Fruit fly (Drosophila melanogaster) whole organism, embryonic: ENCODE data around the gene CG32276.

Experiments
- CG10274 ChIP-seq: fragments of 200-800 bp; sonication (Bioruptor generic); optimal IDR thresholded peaks from 3 replicates; lab custom pipeline; 2017; ENCODE audit warnings: missing biosample characterization, mild to moderate bottlenecking, missing genetic modification characterization
- CG13296 ChIP-seq: fragments of 200-800 bp; sonication (Bioruptor generic); optimal IDR thresholded peaks from 3 replicates; lab custom pipeline; 2018; ENCODE audit warnings: missing biosample characterization, mild to moderate bottlenecking, missing genetic modification characterization
- CG13424 ChIP-seq: fragments of 200-800 bp; sonication (Bioruptor generic); optimal IDR thresholded peaks from 2 replicates; lab custom pipeline; 2019; ENCODE audit warnings: missing biosample characterization, mild to moderate bottlenecking, missing genetic modification characterization, moderate library complexity
- CG13624 ChIP-seq: fragments of 200-800 bp; sonication (Bioruptor generic); optimal IDR thresholded peaks from 2 replicates; lab custom pipeline; 2016; ENCODE audit warnings: missing biosample characterization, missing genetic modification characterization
- CG16815 ChIP-seq: fragments of 200-800 bp; sonication (Bioruptor generic); optimal IDR thresholded peaks from 3 replicates; lab custom pipeline; 2017; ENCODE audit warnings: missing biosample characterization, mild to moderate bottlenecking, missing genetic modification characterization
- CG18011 ChIP-seq: fragments of 200-800 bp; sonication (Bioruptor generic); optimal IDR thresholded peaks from 2 replicates; lab custom pipeline; 2017; ENCODE audit warnings: missing biosample characterization, missing genetic modification characterization, mild to moderate bottlenecking, moderate library complexity, missing genotype
- CG30020 ChIP-seq: fragments of 200-800 bp; optimal IDR thresholded peaks from 2 replicates; lab custom pipeline; 2019; ENCODE audit warnings: missing biosample characterization, mild to moderate bottlenecking, missing genetic modification characterization, moderate library complexity
- CG30431 ChIP-seq: fragments of 200-800 bp; sonication (Bioruptor generic); optimal IDR thresholded peaks from 2 replicates; lab custom pipeline; 2017; ENCODE audit warnings: missing biosample characterization, missing genetic modification characterization
- CG33557 ChIP-seq: fragments of 200-800 bp; sonication (Bioruptor generic); optimal IDR thresholded peaks from 2 replicates; lab custom pipeline; 2019; ENCODE audit warnings: missing biosample characterization, mild to moderate bottlenecking, missing genetic modification characterization, moderate library complexity
- CG34422 ChIP-seq: fragments of 200-800 bp; sonication (Bioruptor generic); IDR thresholded peaks from 3 replicates; pipeline ENCODE4 v1.3.6; 2022; ENCODE audit warnings: missing biosample characterization, missing genetic modification characterization
- CG42726 ChIP-seq: fragments of 200-800 bp; sonication (Bioruptor generic); IDR thresholded peaks from 2 replicates; pipeline ENCODE4 v1.3.6; 2022; ENCODE audit warnings: missing biosample characterization, missing genetic modification characterization; ENCODE audit not compliant: partially characterized antibody
- CG4360 ChIP-seq: fragments of 200-800 bp; sonication (Bioruptor generic); IDR thresholded peaks from 2 replicates; pipeline ENCODE4 v1.3.6; 2022; ENCODE audit warnings: missing biosample characterization, missing genetic modification characterization
- CG43689 ChIP-seq: fragments of 200-800 bp; sonication (Bioruptor generic); IDR thresholded peaks from 2 replicates; pipeline ENCODE4 v1.3.6; 2022; ENCODE audit warnings: missing biosample characterization, missing genetic modification characterization
- CG4404 ChIP-seq: fragments of 200-800 bp; sonication (Bioruptor generic); IDR thresholded peaks from 2 replicates; pipeline ENCODE4 v1.3.6; 2022; ENCODE audit warnings: missing biosample characterization, missing genetic modification characterization
- CG5180 ChIP-seq: fragments of 200-800 bp; sonication (Bioruptor generic); optimal IDR thresholded peaks from 3 replicates; lab custom pipeline; 2017; ENCODE audit warnings: missing biosample characterization, missing genetic modification characterization, mild to moderate bottlenecking, moderate library complexity, missing genetic modification reagents
- CG6813 ChIP-seq: fragments of 200-800 bp; sonication (Bioruptor generic); optimal IDR thresholded peaks from 2 replicates; lab custom pipeline; 2017; ENCODE audit warnings: missing biosample characterization, missing genetic modification characterization, mild to moderate bottlenecking, moderate library complexity, missing genetic modification reagents
- CG7556 ChIP-seq: fragments of 200-800 bp; sonication (Bioruptor generic); optimal IDR thresholded peaks from 2 replicates; lab custom pipeline; 2017; ENCODE audit warnings: missing biosample characterization, mild to moderate bottlenecking, missing genetic modification characterization
- CG7963 ChIP-seq: fragments of 200-800 bp; sonication (Bioruptor generic); IDR thresholded peaks from 3 replicates; pipeline ENCODE4 v1.3.6; 2022; ENCODE audit warnings: missing biosample characterization, missing genetic modification characterization; ENCODE audit not compliant: partially characterized antibody
- CG7987 ChIP-seq: fragments of 200-800 bp; sonication (Bioruptor generic); optimal IDR thresholded peaks from 2 replicates; lab custom pipeline; 2018; ENCODE audit warnings: missing biosample characterization, mild to moderate bottlenecking, missing genetic modification characterization, moderate library complexity
- Camta ChIP-seq: fragments of 200-800 bp; sonication (Bioruptor generic); optimal IDR thresholded peaks from 2 replicates; lab custom pipeline; 2016; ENCODE audit warnings: missing biosample characterization, missing genetic modification characterization
- Dip3 ChIP-seq: fragments of 200-800 bp; sonication (Bioruptor generic); optimal IDR thresholded peaks from 3 replicates; lab custom pipeline; 2016; ENCODE audit warnings: missing biosample characterization, missing genetic modification characterization
- Doc3 ChIP-seq: fragments of 200-800 bp; sonication (Bioruptor generic); IDR thresholded peaks from 3 replicates; pipeline ENCODE4 v1.3.6; 2022; ENCODE audit warnings: missing biosample characterization, missing genetic modification characterization; ENCODE audit not compliant: partially characterized antibody
- Hey ChIP-seq: fragments of 200-800 bp; sonication (Bioruptor generic); optimal IDR thresholded peaks from 3 replicates; lab custom pipeline; 2018; ENCODE audit warnings: missing biosample characterization, mild to moderate bottlenecking, missing genetic modification characterization
- MBD-R2 ChIP-seq: fragments of 200-800 bp; sonication (Bioruptor generic); IDR thresholded peaks from 2 replicates; pipeline ENCODE4 v1.3.6; 2022; ENCODE audit warnings: missing biosample characterization, missing genetic modification characterization
- NFAT ChIP-seq: fragments of 200-800 bp; sonication (Bioruptor generic); IDR thresholded peaks from 2 replicates; pipeline ENCODE4 v1.3.6; 2022; ENCODE audit warnings: missing biosample characterization, missing genetic modification characterization
- Ravus ChIP-seq: fragments of 200-800 bp; sonication (Bioruptor generic); IDR thresholded peaks from 2 replicates; pipeline ENCODE4 v1.3.6; 2022; ENCODE audit warnings: missing biosample characterization, missing genetic modification characterization
- Trl ChIP-seq, 3 experiments: fragments of >200 bp in 2 of 3; fragments of 200-800 bp in 1 of 3; sonication (Bioruptor generic) in 1 of 3; optimal IDR thresholded peaks; 2 replicates in 1 of 3; 3 replicates in 2 of 3; lab custom pipeline; 2016 to 2017; ENCODE audit warnings: missing biosample characterization in 1 of 3, missing genetic modification characterization in 1 of 3
- caup ChIP-seq: fragments of 200-800 bp; sonication (Bioruptor generic); optimal IDR thresholded peaks from 3 replicates; lab custom pipeline; 2017; ENCODE audit warnings: missing biosample characterization, mild to moderate bottlenecking, missing genetic modification characterization, moderate library complexity; ENCODE audit not compliant: severe bottlenecking
- crol ChIP-seq: fragments of 200-800 bp; sonication (Bioruptor generic); IDR thresholded peaks from 2 replicates; pipeline ENCODE4 v1.3.6; 2022; ENCODE audit warnings: missing biosample characterization, missing genetic modification characterization
- gsb-n ChIP-seq: fragments of 200-800 bp; sonication (Bioruptor generic); optimal IDR thresholded peaks from 3 replicates; lab custom pipeline; 2018; ENCODE audit warnings: missing biosample characterization, mild to moderate bottlenecking, missing genetic modification characterization
- ham ChIP-seq: fragments of 200-800 bp; sonication (Bioruptor generic); IDR thresholded peaks from 2 replicates; pipeline ENCODE4 v1.3.6; 2022; ENCODE audit warnings: missing biosample characterization, missing genetic modification characterization
- jumu ChIP-seq: fragments of 200-800 bp; sonication (Bioruptor generic); optimal IDR thresholded peaks from 3 replicates; lab custom pipeline; 2016; ENCODE audit warnings: missing biosample characterization, missing genetic modification characterization
- kni ChIP-seq: fragments of 200-800 bp; sonication (Bioruptor generic); optimal IDR thresholded peaks from 3 replicates; lab custom pipeline; 2017; ENCODE audit warnings: mild to moderate bottlenecking, missing biosample characterization, missing genetic modification reagents, missing genetic modification characterization
- lilli ChIP-seq: fragments of 200-800 bp; sonication (Bioruptor generic); optimal IDR thresholded peaks from 3 replicates; lab custom pipeline; 2016; ENCODE audit warnings: missing biosample characterization, missing genetic modification characterization
- mld ChIP-seq: fragments of 200-800 bp; sonication (Bioruptor generic); IDR thresholded peaks from 3 replicates; pipeline ENCODE4 v1.3.6; 2022; ENCODE audit warnings: missing biosample characterization, missing genetic modification characterization; ENCODE audit not compliant: partially characterized antibody
- org-1 ChIP-seq: fragments of 200-800 bp; sonication (Bioruptor generic); optimal IDR thresholded peaks from 2 replicates; lab custom pipeline; 2017; ENCODE audit warnings: missing biosample characterization, missing genetic modification characterization
- otp ChIP-seq: fragments of 200-800 bp; sonication (Bioruptor generic); IDR thresholded peaks from 3 replicates; pipeline ENCODE4, ENCODE4 v1.3.6; 2022; ENCODE audit warnings: missing biosample characterization, missing genetic modification characterization
- scrt ChIP-seq: fragments of 200-800 bp; sonication (Bioruptor generic); optimal IDR thresholded peaks from 2 replicates; lab custom pipeline; 2018; ENCODE audit warnings: missing biosample characterization, mild to moderate bottlenecking, missing genetic modification characterization, moderate library complexity
- sens ChIP-seq: fragments of 200-800 bp; sonication (Bioruptor generic); peaks from one replicate; lab custom pipeline; 2016; ENCODE audit warnings: missing biosample characterization, missing genetic modification characterization
- sna ChIP-seq: fragments of 200-800 bp; sonication (Bioruptor generic); IDR thresholded peaks from 2 replicates; pipeline ENCODE4 v1.3.6; 2022; ENCODE audit warnings: missing biosample characterization, missing genetic modification characterization; ENCODE audit not compliant: partially characterized antibody
- sob ChIP-seq: fragments of 200-800 bp; sonication (Bioruptor generic); IDR thresholded peaks from 2 replicates; pipeline ENCODE4 v1.3.6; 2022; ENCODE audit warnings: missing biosample characterization, missing genetic modification characterization
- sqz ChIP-seq: fragments of 200-800 bp; sonication (Bioruptor generic); optimal IDR thresholded peaks from 3 replicates; lab custom pipeline; 2018; ENCODE audit warnings: missing biosample characterization, mild to moderate bottlenecking, missing genetic modification characterization
- ssp ChIP-seq: fragments of 200-800 bp; sonication (Bioruptor generic); IDR thresholded peaks from 2 replicates; pipeline ENCODE4 v1.3.6; 2022; ENCODE audit warnings: missing biosample characterization, missing genetic modification characterization
- stc ChIP-seq: fragments of 200-800 bp; sonication (Bioruptor generic); IDR thresholded peaks from 2 replicates; pipeline ENCODE4 v1.3.6; 2022; ENCODE audit warnings: missing biosample characterization, missing genetic modification characterization
- stwl ChIP-seq: fragments of 200-800 bp; sonication (Bioruptor generic); optimal IDR thresholded peaks from 3 replicates; lab custom pipeline; 2018; ENCODE audit warnings: missing biosample characterization, mild to moderate bottlenecking, missing genetic modification characterization, moderate library complexity
- toy ChIP-seq: fragments of 200-800 bp; sonication (Bioruptor generic); IDR thresholded peaks from 2 replicates; pipeline ENCODE4 v1.3.6; 2022; ENCODE audit warnings: missing biosample characterization, missing genetic modification characterization
- trh ChIP-seq: fragments of 200-800 bp; sonication (Bioruptor generic); optimal IDR thresholded peaks from 2 replicates; lab custom pipeline; 2016; ENCODE audit warnings: missing biosample characterization, missing genetic modification characterization
- vfl ChIP-seq: fragments of 200-800 bp; sonication (Bioruptor generic); optimal IDR thresholded peaks from 2 replicates; lab custom pipeline; 2016; ENCODE audit warnings: missing biosample characterization, missing genetic modification characterization
- zfh2 ChIP-seq: fragments of 200-800 bp; sonication (Bioruptor generic); optimal IDR thresholded peaks from 2 replicates; lab custom pipeline; 2016; ENCODE audit warnings: missing biosample characterization, missing genetic modification characterization

Gene CG32276

dm6 chr3L:3192912-3193311 lies 5.9 kb downstream of the CG32276 start, which contains the start of gene Hsp83 (continued):
- peak; percentile 55; the same call in 1 of the 2 replicates for TF ChIP-seq MBD-R2 (GFP tag; lab: Robert Waterston, UW)
- peak; percentile 97 for TF ChIP-seq sob (GFP tag; lab: Robert Waterston, UW)
- TF ChIP-seq gsb-n (tag; lab: Kevin White, UChicago) = peak; percentile 85
- TF ChIP-seq zfh2 (GFP tag; lab: Kevin White, UChicago) = peak; percentile 81
- TF ChIP-seq CG30431 (GFP tag; lab: Kevin White, UChicago) = peak; percentile 89
- TF ChIP-seq otp = peak; percentile 98
- peak; percentile 98 for TF ChIP-seq scrt (GFP tag; lab: Kevin White, UChicago)
- TF ChIP-seq Trl (optimal IDR thresholded peaks at IDR 0.05; lab: Kevin White, UChicago) = no peak
- TF ChIP-seq Trl (GFP tag; optimal IDR thresholded peaks at IDR 0.05; lab: Kevin White, UChicago) = peak; percentile 97
- TF ChIP-seq kni (GFP tag; lab: Kevin White, UChicago) = peak; percentile 99
- TF ChIP-seq CG30020 = peak; percentile 48
- peak; percentile 93 for TF ChIP-seq CG10274 (GFP tag; lab: Kevin White, UChicago)
- peak; percentile 86 for TF ChIP-seq Dip3 (GFP tag; lab: Kevin White, UChicago)
- peak; percentile 96 for TF ChIP-seq Hey
- peak; percentile 92 for TF ChIP-seq CG34422 (GFP tag; lab: Robert Waterston, UW)
- peak; percentile 100 for TF ChIP-seq CG6813 (GFP tag; lab: Kevin White, UChicago)
- peak; percentile 94 for TF ChIP-seq CG13624 (GFP tag; lab: Kevin White, UChicago)
- no peak for TF ChIP-seq mld (GFP tag; lab: Robert Waterston, UW)
- peak; percentile 78; the same call in 1 of the 2 replicates for TF ChIP-seq toy (GFP tag; lab: Robert Waterston, UW)
- TF ChIP-seq vfl (GFP tag; lab: Kevin White, UChicago) = peak; percentile 90
- peak; percentile 95 for TF ChIP-seq CG33557 (GFP tag; lab: Kevin White, UChicago)
- TF ChIP-seq crol = peak; percentile 54; the same call in 1 of the 2 replicates
- TF ChIP-seq sna (GFP tag; lab: Robert Waterston, UW) = no peak
- TF ChIP-seq CG43689 (GFP tag; lab: Robert Waterston, UW) = peak; percentile 80
- peak; percentile 92 for TF ChIP-seq Camta (GFP tag; lab: Kevin White, UChicago)
- peak; percentile 88 for TF ChIP-seq lilli
- TF ChIP-seq CG5180 = peak; percentile 92
- peak; percentile 99 for TF ChIP-seq CG13296 (GFP tag; lab: Kevin White, UChicago)
- TF ChIP-seq CG13424 = peak; percentile 72
- TF ChIP-seq trh (GFP tag; lab: Kevin White, UChicago) = peak; percentile 75
- TF ChIP-seq CG4404 (GFP tag; lab: Robert Waterston, UW) = peak; percentile 26; the same call in 1 of the 2 replicates
- peak; percentile 97 for TF ChIP-seq sens
- no peak for TF ChIP-seq Doc3 (GFP tag; lab: Robert Waterston, UW)
- TF ChIP-seq ham (GFP tag; lab: Robert Waterston, UW) = peak; percentile 45; the same call in 1 of the 2 replicates
- peak; percentile 88 for TF ChIP-seq jumu
- TF ChIP-seq CG42726 = peak; percentile 38; the same call in 1 of the 2 replicates
- TF ChIP-seq ssp = peak; percentile 65
- peak; percentile 74 for TF ChIP-seq CG4360 (GFP tag; lab: Robert Waterston, UW)
- TF ChIP-seq CG16815 = peak; percentile 79
- TF ChIP-seq stwl = peak; percentile 85
- TF ChIP-seq sqz (GFP tag; lab: Kevin White, UChicago) = peak; percentile 98
- TF ChIP-seq CG18011 (GFP tag; lab: Kevin White, UChicago) = peak; percentile 90
- peak; percentile 95 for TF ChIP-seq org-1 (GFP tag; lab: Kevin White, UChicago)
- TF ChIP-seq CG7963 (GFP tag; lab: Robert Waterston, UW) = no peak
- peak; percentile 100 for TF ChIP-seq caup (GFP tag; lab: Kevin White, UChicago)
- TF ChIP-seq CG7987 (GFP tag; lab: Kevin White, UChicago) = peak; percentile 100
- peak; percentile 88 for TF ChIP-seq CG7556
- peak; percentile 96 for TF ChIP-seq stc
- TF ChIP-seq Ravus (GFP tag; lab: Robert Waterston, UW) = peak; percentile 25; the same call in 1 of the 2 replicates
- TF ChIP-seq NFAT (GFP tag; lab: Robert Waterston, UW) = peak; percentile 96
